Worm (Caenorhabditis elegans): Measurements from ENCODE around the gene glb-33.

The glb-33 gene

DNA sequence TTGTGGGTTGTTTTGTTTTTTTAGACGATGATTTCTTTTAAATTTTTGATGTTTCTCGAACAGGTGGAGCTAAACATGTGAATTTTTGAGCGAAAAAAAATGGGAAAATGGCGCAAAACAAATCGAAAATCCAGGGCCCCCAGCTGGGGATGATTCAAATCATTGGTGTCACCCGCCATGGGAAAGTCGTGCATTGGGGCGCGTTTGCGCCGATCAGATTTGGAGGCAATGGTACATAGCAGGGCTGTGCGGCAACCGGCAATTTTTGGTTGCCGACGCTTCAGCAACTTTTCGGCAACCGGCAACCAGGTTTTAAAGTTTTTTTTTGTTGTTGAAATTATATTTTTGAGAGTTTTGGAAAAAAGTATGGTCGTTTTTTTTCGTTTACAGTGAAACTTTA, 38.5 kb downstream of the glb-33 start:
- TF ChIP-seq sptf-1 (tag; optimal IDR thresholded peaks at IDR 0.05): no peak
- no peak for TF ChIP-seq ham-2 (GFP tag; optimal IDR thresholded peaks at IDR 0.05)
- TF ChIP-seq drap-1 (GFP tag; optimal IDR thresholded peaks at IDR 0.05): no peak
- TF ChIP-seq ztf-11 (tag; optimal IDR thresholded peaks at IDR 0.05): no peak
- no peak for TF ChIP-seq nhr-237 (tag; optimal IDR thresholded peaks at IDR 0.05)
- TF ChIP-seq pha-4 (tag; optimal IDR thresholded peaks at IDR 0.05): no peak
- TF ChIP-seq unc-62 (GFP tag; optimal IDR thresholded peaks at IDR 0.05): no peak
- no peak for TF ChIP-seq cnd-1 (tag; optimal IDR thresholded peaks at IDR 0.05)
- no peak for TF ChIP-seq nhr-28 (tag; optimal IDR thresholded peaks at IDR 0.05)
- no peak for TF ChIP-seq elt-3 (tag; optimal IDR thresholded peaks at IDR 0.05)
- TF ChIP-seq zip-8 (tag; optimal IDR thresholded peaks at IDR 0.05): no peak
- TF ChIP-seq nhr-2 (tag; optimal IDR thresholded peaks at IDR 0.05): no peak
- TF ChIP-seq mep-1 (tag; optimal IDR thresholded peaks at IDR 0.05): no peak
- TF ChIP-seq ceh-43 (GFP tag; optimal IDR thresholded peaks at IDR 0.05): no peak
- TF ChIP-seq tbx-8 (GFP tag; optimal IDR thresholded peaks at IDR 0.05): no peak
- TF ChIP-seq unc-39 (tag; optimal IDR thresholded peaks at IDR 0.05): no peak
- TF ChIP-seq flh-1 (GFP tag; optimal IDR thresholded peaks at IDR 0.05): no peak

DNA sequence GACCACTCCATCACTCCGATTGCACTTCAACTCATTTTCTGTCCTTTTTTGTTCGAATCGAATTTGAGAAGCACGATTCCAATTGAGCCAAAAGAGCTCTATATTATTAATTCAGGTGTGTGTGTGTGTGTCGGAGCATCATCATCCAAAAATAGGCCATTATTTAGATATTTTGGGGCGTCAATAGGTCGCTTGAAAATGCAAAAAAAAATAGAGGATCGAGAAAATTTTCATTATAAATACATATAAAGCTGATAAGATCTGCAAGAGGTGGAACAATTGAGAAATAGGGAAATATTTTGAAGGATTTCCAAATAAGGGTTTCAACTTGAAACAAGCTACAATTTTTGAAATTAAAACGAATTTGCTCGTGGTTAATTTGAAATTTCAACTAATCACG, 41.0 kb downstream of the glb-33 start, which contains the start of gene Y75B7AR.1:
Y75B7AR.1 (minus strand) TSS at position 101 of the 400 bp plus-strand sequence.
- no peak for TF ChIP-seq ceh-43 (GFP tag; optimal IDR thresholded peaks at IDR 0.05)
- TF ChIP-seq snpc-4 (tag; optimal IDR thresholded peaks at IDR 0.05): no peak
- TF ChIP-seq lsy-2 (tag; optimal IDR thresholded peaks at IDR 0.05): no peak

Measured in whole organism, mixed stage, embryonic.